Worm (Caenorhabditis elegans) whole organism, early embryonic: ENCODE measurements around the gene eps-8.

Experiments used
- B0310.2 ChIP-seq: sonication (generic microtip); optimal IDR thresholded peaks from 2 replicates; lab custom pipeline; 2016; ENCODE audit warnings: mild to moderate bottlenecking, missing genetic modification characterization, missing compliant biosample characterization
- ama-1 ChIP-seq: fragments of 150-350 bp; optimal IDR thresholded peaks from 2 replicates; lab custom pipeline; 2014
- pes-1 ChIP-seq: fragments of 200-800 bp; sonication (Bioruptor generic); IDR thresholded peaks from 2 replicates; pipeline ENCODE4 v1.3.6; 2022; ENCODE audit warnings: missing genetic modification reagents, missing genetic modification characterization, missing compliant biosample characterization
- tbx-11 ChIP-seq: fragments of 200-800 bp; sonication (Bioruptor generic); IDR thresholded peaks from 2 replicates; pipeline ENCODE4 v1.3.6; 2022; ENCODE audit warnings: missing genetic modification characterization, missing compliant biosample characterization
- tbx-37 ChIP-seq: fragments of 200-800 bp; sonication (Bioruptor generic); conservative IDR thresholded peaks from 2 replicates; pipeline ENCODE4 v1.3.6; 2022; ENCODE audit warnings: missing genetic modification reagents, missing genetic modification characterization, missing compliant biosample characterization

DNA sequence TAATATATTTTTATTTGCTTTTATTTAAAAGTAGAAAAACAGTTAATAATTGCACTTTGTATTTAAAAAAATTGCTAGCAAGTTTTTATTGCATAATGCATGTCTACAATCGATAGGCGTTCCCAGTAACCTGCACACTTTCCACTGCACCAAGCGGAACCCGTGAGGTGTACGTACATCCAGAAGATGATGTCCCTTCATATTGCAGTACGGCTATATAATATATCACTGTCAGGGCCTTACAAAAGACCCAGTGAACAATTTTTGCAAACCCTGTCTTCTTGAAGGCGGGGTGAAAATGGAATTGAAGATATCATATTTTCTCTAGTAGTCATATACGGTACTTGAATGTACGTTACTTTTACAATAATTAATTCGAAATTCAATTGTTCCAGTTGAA lies 15.5 kb upstream of the eps-8 start:
- TF ChIP-seq B0310.2 (tag; lab: Kevin White, UChicago) (no peak), tbx-11 (GFP tag; lab: Robert Waterston, UW) (no peak), ama-1 (lab: Kevin White, UChicago) (no peak), tbx-37 (GFP tag; lab: Robert Waterston, UW) (no peak), pes-1 (no peak)
